Worm (Caenorhabditis elegans): Measurements from ENCODE around the gene copb-2.

DNA sequence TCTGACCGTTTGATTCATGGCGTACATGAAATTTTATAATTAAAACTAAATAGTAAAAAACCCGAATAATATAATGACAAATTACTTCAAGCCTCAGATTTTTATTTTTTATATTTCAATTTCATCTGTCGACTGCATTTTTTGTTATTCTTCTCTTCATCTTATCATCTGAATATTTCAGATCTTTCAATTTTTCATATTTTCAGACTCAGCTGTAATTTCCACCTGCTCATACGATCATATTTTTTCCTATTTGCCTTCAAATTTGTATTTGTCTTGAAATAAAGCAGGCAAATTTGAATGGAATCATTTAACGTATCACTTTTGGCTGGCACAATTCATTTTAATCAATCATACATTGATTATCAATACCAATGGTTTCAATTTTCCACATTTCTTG lies 38.6 kb downstream of the copb-2 start, which contains the start of gene sru-4:
- no peak for TF ChIP-seq ama-1 (optimal IDR thresholded peaks at IDR 0.05)
- no peak for TF ChIP-seq ets-7 (tag; optimal IDR thresholded peaks at IDR 0.05)
- TF ChIP-seq hmg-4 (GFP tag; optimal IDR thresholded peaks at IDR 0.05), result no peak

All from whole organism, early embryonic.